1 fruit fly cellular context compared by ENCODE assay signal in genomic region chrX:618583-618982, dm6.
A peak's percentile ranks its signal among the peaks of the same experiment; 100 is the strongest.
TF ChIP-seq lines count a peak whose summit lies in the region.

No protein-coding gene starts in this region.

TF ChIP-seq in whole organism, embryonic, 481 proteins besides CTCF, POLR2A, EP300 and RAD21 (continued from another document and continues in another):
- no peak for TF ChIP-seq CG2199 (GFP tag; IDR thresholded peaks at IDR 0.05; lab: Robert Waterston, UW)
- no peak for TF ChIP-seq pita (GFP tag; optimal IDR thresholded peaks at IDR 0.05; lab: Kevin White, UChicago)
- peak; percentile 87 for TF ChIP-seq Ets65A (GFP tag; lab: Kevin White, UChicago)
- no peak for TF ChIP-seq CG10565 (GFP tag; optimal IDR thresholded peaks at IDR 0.05; lab: Kevin White, UChicago)
- peak; percentile 29 for TF ChIP-seq pnt (GFP tag; optimal IDR thresholded peaks at IDR 0.05; lab: Kevin White, UChicago)
- no peak for TF ChIP-seq Usf (GFP tag; optimal IDR thresholded peaks at IDR 0.05; lab: Kevin White, UChicago)
- no peak for TF ChIP-seq bigmax (GFP tag; optimal IDR thresholded peaks at IDR 0.05; lab: Kevin White, UChicago)
- TF ChIP-seq CG32532 (GFP tag; IDR thresholded peaks at IDR 0.05; lab: Robert Waterston, UW), result no peak
- TF ChIP-seq sug (tag; optimal IDR thresholded peaks at IDR 0.05; lab: Kevin White, UChicago), result no peak
- TF ChIP-seq Asciz (GFP tag; optimal IDR thresholded peaks at IDR 0.05; lab: Kevin White, UChicago), result no peak
- no peak for TF ChIP-seq CG2889 (GFP tag; IDR thresholded peaks at IDR 0.05; lab: Robert Waterston, UW)
- TF ChIP-seq CG11696 (GFP tag; IDR thresholded peaks at IDR 0.05; lab: Robert Waterston, UW), result no peak
- TF ChIP-seq CG2116 (GFP tag; optimal IDR thresholded peaks at IDR 0.05; lab: Kevin White, UChicago), result no peak
- TF ChIP-seq seq (GFP tag; IDR thresholded peaks at IDR 0.05; lab: Robert Waterston, UW), result no peak
- TF ChIP-seq en (GFP tag; optimal IDR thresholded peaks at IDR 0.05; lab: Kevin White, UChicago), result no peak
- TF ChIP-seq CG9727 (GFP tag; optimal IDR thresholded peaks at IDR 0.05; lab: Kevin White, UChicago), result peak; percentile 42
- TF ChIP-seq Atf3 (GFP tag; optimal IDR thresholded peaks at IDR 0.05; lab: Kevin White, UChicago), result no peak
- TF ChIP-seq Deaf1 (tag; optimal IDR thresholded peaks at IDR 0.05; lab: Kevin White, UChicago), result no peak
- TF ChIP-seq CG7963 (GFP tag; IDR thresholded peaks at IDR 0.05; lab: Robert Waterston, UW; ENCODE audit: partially characterized antibody), result no peak
- TF ChIP-seq nmo (GFP tag; optimal IDR thresholded peaks at IDR 0.05; lab: Kevin White, UChicago), result peak; percentile 39
- peak; percentile 18 for TF ChIP-seq ATbp (GFP tag; optimal IDR thresholded peaks at IDR 0.05; lab: Kevin White, UChicago)
- TF ChIP-seq CG14014 (GFP tag; IDR thresholded peaks at IDR 0.05; lab: Robert Waterston, UW), result no peak
- TF ChIP-seq CG3407 (GFP tag; optimal IDR thresholded peaks at IDR 0.05; lab: Kevin White, UChicago), result no peak
- TF ChIP-seq kah (GFP tag; optimal IDR thresholded peaks at IDR 0.05; lab: Kevin White, UChicago), result no peak
- no peak for TF ChIP-seq CG12155 (GFP tag; optimal IDR thresholded peaks at IDR 0.05; lab: Kevin White, UChicago)
- TF ChIP-seq Hmr (GFP tag; optimal IDR thresholded peaks at IDR 0.05; lab: Kevin White, UChicago), result peak; percentile 7
- TF ChIP-seq CG5245 (GFP tag; optimal IDR thresholded peaks at IDR 0.05; lab: Kevin White, UChicago), result peak; percentile 0
- TF ChIP-seq Dfd (GFP tag; optimal IDR thresholded peaks at IDR 0.05; lab: Kevin White, UChicago), result no peak
- TF ChIP-seq bbx (GFP tag; IDR thresholded peaks at IDR 0.05; lab: Robert Waterston, UW; ENCODE audit: partially characterized antibody), result no peak
- no peak for TF ChIP-seq sna (GFP tag; IDR thresholded peaks at IDR 0.05; lab: Robert Waterston, UW; ENCODE audit: partially characterized antibody)
- peak; percentile 42 for TF ChIP-seq CG11504 (tag; optimal IDR thresholded peaks at IDR 0.05; lab: Kevin White, UChicago)
- TF ChIP-seq Fer3 (tag; optimal IDR thresholded peaks at IDR 0.05; lab: Kevin White, UChicago), result no peak
- no peak for TF ChIP-seq ash1 (GFP tag; optimal IDR thresholded peaks at IDR 0.05; lab: Kevin White, UChicago)
- TF ChIP-seq NFAT (GFP tag; IDR thresholded peaks at IDR 0.05; lab: Robert Waterston, UW), result no peak
- TF ChIP-seq Hand (GFP tag; optimal IDR thresholded peaks at IDR 0.05; lab: Kevin White, UChicago), result no peak
- peak; percentile 60 for TF ChIP-seq row (GFP tag; IDR thresholded peaks at IDR 0.05; lab: Robert Waterston, UW)
- no peak for TF ChIP-seq Gug (GFP tag; IDR thresholded peaks at IDR 0.05; lab: Robert Waterston, UW)
- TF ChIP-seq jumu (GFP tag; optimal IDR thresholded peaks at IDR 0.05; lab: Kevin White, UChicago), result no peak
- TF ChIP-seq pb (GFP tag; optimal IDR thresholded peaks at IDR 0.05; lab: Kevin White, UChicago), result peak; percentile 11
- TF ChIP-seq fru (optimal IDR thresholded peaks at IDR 0.05; lab: Kevin White, UChicago), result no peak
- TF ChIP-seq CG3847 (GFP tag; IDR thresholded peaks at IDR 0.05; lab: Robert Waterston, UW), result no peak
- peak; percentile 13 for TF ChIP-seq slp2 (GFP tag; optimal IDR thresholded peaks at IDR 0.05; lab: Kevin White, UChicago)
- peak; percentile 35 for TF ChIP-seq vfl (GFP tag; optimal IDR thresholded peaks at IDR 0.05; lab: Kevin White, UChicago)
- no peak for TF ChIP-seq CG10431 (GFP tag; optimal IDR thresholded peaks at IDR 0.05; lab: Kevin White, UChicago)
- TF ChIP-seq CG18619 (GFP tag; optimal IDR thresholded peaks at IDR 0.05; lab: Kevin White, UChicago), result no peak
- no peak for TF ChIP-seq CG3163 (GFP tag; optimal IDR thresholded peaks at IDR 0.05; lab: Kevin White, UChicago)
- TF ChIP-seq CG4282 (GFP tag; optimal IDR thresholded peaks at IDR 0.05; lab: Kevin White, UChicago), result no peak
- TF ChIP-seq klu (GFP tag; IDR thresholded peaks at IDR 0.05; lab: Robert Waterston, UW), result no peak
- TF ChIP-seq ham (GFP tag; IDR thresholded peaks at IDR 0.05; lab: Robert Waterston, UW), result no peak
- TF ChIP-seq Ptx1 (GFP tag; IDR thresholded peaks at IDR 0.05; lab: Robert Waterston, UW), result peak; percentile 46; the same call in 1 of the 2 replicates
- peak; percentile 22 for TF ChIP-seq CG13775 (GFP tag; optimal IDR thresholded peaks at IDR 0.05; lab: Kevin White, UChicago)
- peak; percentile 16 for TF ChIP-seq CG10979 (tag; optimal IDR thresholded peaks at IDR 0.05; lab: Kevin White, UChicago)
- TF ChIP-seq Lpt (GFP tag; optimal IDR thresholded peaks at IDR 0.05; lab: Kevin White, UChicago), result no peak
- TF ChIP-seq lov (optimal IDR thresholded peaks at IDR 0.05; lab: Kevin White, UChicago), result no peak
- no peak for TF ChIP-seq lov (GFP tag; IDR thresholded peaks at IDR 0.05; lab: Robert Waterston, UW)
- peak; percentile 34 for TF ChIP-seq D19A (tag; optimal IDR thresholded peaks at IDR 0.05; lab: Kevin White, UChicago)
- no peak for TF ChIP-seq abd-A (tag; optimal IDR thresholded peaks at IDR 0.05; lab: Kevin White, UChicago)
- TF ChIP-seq twi (tag; optimal IDR thresholded peaks at IDR 0.05; lab: Kevin White, UChicago), result no peak
- no peak for TF ChIP-seq CG14667 (GFP tag; IDR thresholded peaks at IDR 0.05; lab: Robert Waterston, UW)
- no peak for TF ChIP-seq CG31441 (GFP tag; IDR thresholded peaks at IDR 0.05; lab: Robert Waterston, UW)
- TF ChIP-seq ewg (GFP tag; optimal IDR thresholded peaks at IDR 0.05; lab: Kevin White, UChicago), result no peak
- peak; percentile 7 for TF ChIP-seq CG4424 (GFP tag; optimal IDR thresholded peaks at IDR 0.05; lab: Kevin White, UChicago)
- TF ChIP-seq dati (GFP tag; IDR thresholded peaks at IDR 0.05; lab: Robert Waterston, UW), result no peak
- TF ChIP-seq sr (GFP tag; IDR thresholded peaks at IDR 0.05; lab: Robert Waterston, UW), result no peak
- TF ChIP-seq CG12071 (GFP tag; optimal IDR thresholded peaks at IDR 0.05; lab: Kevin White, UChicago), result no peak
- no peak for TF ChIP-seq bcd (GFP tag; optimal IDR thresholded peaks at IDR 0.05; lab: Kevin White, UChicago)
- peak; percentile 1 for TF ChIP-seq lab (GFP tag; optimal IDR thresholded peaks at IDR 0.05; lab: Kevin White, UChicago)
- peak; percentile 24 for TF ChIP-seq maf-S (GFP tag; optimal IDR thresholded peaks at IDR 0.05; lab: Kevin White, UChicago)
- TF ChIP-seq danr (GFP tag; IDR thresholded peaks at IDR 0.05; lab: Robert Waterston, UW), result no peak
- 0 out of 2 replicates have a peak, but pooled peaks have one; percentile 27 for TF ChIP-seq Atf6 (GFP tag; IDR thresholded peaks at IDR 0.05; lab: Robert Waterston, UW)
- TF ChIP-seq pzg (GFP tag; optimal IDR thresholded peaks at IDR 0.05; lab: Kevin White, UChicago), result no peak
- no peak for TF ChIP-seq CG10209 (GFP tag; optimal IDR thresholded peaks at IDR 0.05; lab: Kevin White, UChicago)
- TF ChIP-seq CG6654 (GFP tag; optimal IDR thresholded peaks at IDR 0.05; lab: Kevin White, UChicago), result no peak
- TF ChIP-seq dan (GFP tag; IDR thresholded peaks at IDR 0.05; lab: Robert Waterston, UW), result no peak
- TF ChIP-seq hkb (optimal IDR thresholded peaks at IDR 0.05; lab: Kevin White, UChicago), result no peak
- TF ChIP-seq hkb (GFP tag; IDR thresholded peaks at IDR 0.05; lab: Robert Waterston, UW), result 0 out of 2 replicates have a peak, but pooled peaks have one; percentile 28
- peak; percentile 3 for TF ChIP-seq Fer1 (GFP tag; optimal IDR thresholded peaks at IDR 0.05; lab: Kevin White, UChicago)
- no peak for TF ChIP-seq CG34376 (GFP tag; optimal IDR thresholded peaks at IDR 0.05; lab: Kevin White, UChicago)
- TF ChIP-seq Xrp1 (GFP tag; IDR thresholded peaks at IDR 0.05; lab: Robert Waterston, UW), result no peak
- no peak for TF ChIP-seq Fer2 (tag; optimal IDR thresholded peaks at IDR 0.05; lab: Kevin White, UChicago)
- TF ChIP-seq CG18476 (GFP tag; optimal IDR thresholded peaks at IDR 0.05; lab: Kevin White, UChicago), result no peak
- peak; percentile 7 for TF ChIP-seq CG17829 (tag; optimal IDR thresholded peaks at IDR 0.05; lab: Kevin White, UChicago)
- TF ChIP-seq fd102C (GFP tag; optimal IDR thresholded peaks at IDR 0.05; lab: Kevin White, UChicago), result no peak
- TF ChIP-seq CG12391 (tag; optimal IDR thresholded peaks at IDR 0.05; lab: Kevin White, UChicago), result no peak
- no peak for TF ChIP-seq Opbp (GFP tag; IDR thresholded peaks at IDR 0.05; lab: Robert Waterston, UW; ENCODE audit: partially characterized antibody)
- no peak for TF ChIP-seq CG17802 (tag; optimal IDR thresholded peaks at IDR 0.05; lab: Kevin White, UChicago)
- no peak for TF ChIP-seq Tbp (GFP tag; optimal IDR thresholded peaks at IDR 0.05; lab: Kevin White, UChicago)
- TF ChIP-seq Hr78 (GFP tag; optimal IDR thresholded peaks at IDR 0.05; lab: Kevin White, UChicago), result no peak
- TF ChIP-seq yki (optimal IDR thresholded peaks at IDR 0.05; lab: Kevin White, UChicago), result no peak
- TF ChIP-seq CG12659 (GFP tag; optimal IDR thresholded peaks at IDR 0.05; lab: Kevin White, UChicago), result peak; percentile 3
- peak; percentile 40 for TF ChIP-seq Mes4 (GFP tag; optimal IDR thresholded peaks at IDR 0.05; lab: Kevin White, UChicago)
- no peak for TF ChIP-seq Ravus (GFP tag; IDR thresholded peaks at IDR 0.05; lab: Robert Waterston, UW)
- no peak for TF ChIP-seq insv (GFP tag; optimal IDR thresholded peaks at IDR 0.05; lab: Kevin White, UChicago)
- no peak for TF ChIP-seq tup (GFP tag; optimal IDR thresholded peaks at IDR 0.05; lab: Kevin White, UChicago)
- peak; percentile 51 for TF ChIP-seq ind (GFP tag; optimal IDR thresholded peaks at IDR 0.05; lab: Kevin White, UChicago)
- TF ChIP-seq Bgb (GFP tag; IDR thresholded peaks at IDR 0.05; lab: Robert Waterston, UW; ENCODE audit: partially characterized antibody), result no peak
- TF ChIP-seq CG33557 (GFP tag; optimal IDR thresholded peaks at IDR 0.05; lab: Kevin White, UChicago), result no peak
- peak; percentile 18 for TF ChIP-seq Side (GFP tag; optimal IDR thresholded peaks at IDR 0.05; lab: Kevin White, UChicago)
- no peak for TF ChIP-seq zf30C (GFP tag; optimal IDR thresholded peaks at IDR 0.05; lab: Kevin White, UChicago)
- TF ChIP-seq CG7839 (tag; optimal IDR thresholded peaks at IDR 0.05; lab: Kevin White, UChicago), result peak; percentile 26
- TF ChIP-seq Dbx (GFP tag; IDR thresholded peaks at IDR 0.05; lab: Robert Waterston, UW), result 0 out of 3 replicates have a peak, but pooled peaks have one; percentile 30
- TF ChIP-seq H2.0 (GFP tag; IDR thresholded peaks at IDR 0.05; lab: Robert Waterston, UW), result peak; percentile 18; the same call in 1 of the 2 replicates
- no peak for TF ChIP-seq CG7987 (GFP tag; optimal IDR thresholded peaks at IDR 0.05; lab: Kevin White, UChicago)
- no peak for TF ChIP-seq CG10654 (GFP tag; optimal IDR thresholded peaks at IDR 0.05; lab: Kevin White, UChicago)
- TF ChIP-seq HHEX (GFP tag; optimal IDR thresholded peaks at IDR 0.05; lab: Kevin White, UChicago), result peak; percentile 47
- no peak for TF ChIP-seq Trl (optimal IDR thresholded peaks at IDR 0.05; lab: Kevin White, UChicago)
- no peak for TF ChIP-seq Trl (GFP tag; optimal IDR thresholded peaks at IDR 0.05; lab: Kevin White, UChicago)
- TF ChIP-seq CG3281 (GFP tag; optimal IDR thresholded peaks at IDR 0.05; lab: Kevin White, UChicago), result no peak
- peak; percentile 63 for TF ChIP-seq lmd (GFP tag; IDR thresholded peaks at IDR 0.05; lab: Robert Waterston, UW)
- no peak for TF ChIP-seq Stat92E (GFP tag; optimal IDR thresholded peaks at IDR 0.05; lab: Kevin White, UChicago)
- TF ChIP-seq Rfx (GFP tag; IDR thresholded peaks at IDR 0.05; lab: Robert Waterston, UW), result peak; percentile 24; the same call in 1 of the 2 replicates
- TF ChIP-seq CG7928 (GFP tag; optimal IDR thresholded peaks at IDR 0.05; lab: Kevin White, UChicago), result no peak
- no peak for TF ChIP-seq dimm (GFP tag; IDR thresholded peaks at IDR 0.05; lab: Robert Waterston, UW)
- TF ChIP-seq usp (GFP tag; optimal IDR thresholded peaks at IDR 0.05; lab: Kevin White, UChicago), result no peak
- no peak for TF ChIP-seq CG18764 (GFP tag; optimal IDR thresholded peaks at IDR 0.05; lab: Kevin White, UChicago)
- TF ChIP-seq onecut (GFP tag; IDR thresholded peaks at IDR 0.05; lab: Robert Waterston, UW), result no peak
- no peak for TF ChIP-seq HLH54F (GFP tag; optimal IDR thresholded peaks at IDR 0.05; lab: Kevin White, UChicago)
- TF ChIP-seq dm (GFP tag; optimal IDR thresholded peaks at IDR 0.05; lab: Kevin White, UChicago), result no peak
- no peak for TF ChIP-seq run (tag; optimal IDR thresholded peaks at IDR 0.05; lab: Kevin White, UChicago)
- peak; percentile 15 for TF ChIP-seq CG7556 (GFP tag; optimal IDR thresholded peaks at IDR 0.05; lab: Kevin White, UChicago)
- no peak for TF ChIP-seq CG13123 (GFP tag; optimal IDR thresholded peaks at IDR 0.05; lab: Kevin White, UChicago)
- peak; percentile 28; the same call in 1 of the 3 replicates for TF ChIP-seq tgo (GFP tag; IDR thresholded peaks at IDR 0.05; lab: Robert Waterston, UW)
- no peak for TF ChIP-seq CG6854 (GFP tag; optimal IDR thresholded peaks at IDR 0.05; lab: Kevin White, UChicago)
- TF ChIP-seq CrebB (tag; optimal IDR thresholded peaks at IDR 0.05; lab: Kevin White, UChicago), result no peak
- peak; percentile 5 for TF ChIP-seq CG9437 (GFP tag; optimal IDR thresholded peaks at IDR 0.05; lab: Kevin White, UChicago)
- no peak for TF ChIP-seq CG1024 (GFP tag; IDR thresholded peaks at IDR 0.05; lab: Robert Waterston, UW)
- no peak for TF ChIP-seq wor (GFP tag; IDR thresholded peaks at IDR 0.05; lab: Robert Waterston, UW)
- no peak for TF ChIP-seq Myb (GFP tag; optimal IDR thresholded peaks at IDR 0.05; lab: Kevin White, UChicago)
- TF ChIP-seq zfh2 (GFP tag; optimal IDR thresholded peaks at IDR 0.05; lab: Kevin White, UChicago), result peak; percentile 57
- no peak for TF ChIP-seq da (GFP tag; optimal IDR thresholded peaks at IDR 0.05; lab: Kevin White, UChicago)
- no peak for TF ChIP-seq fu2 (GFP tag; optimal IDR thresholded peaks at IDR 0.05; lab: Kevin White, UChicago)
- TF ChIP-seq phol (tag; optimal IDR thresholded peaks at IDR 0.05; lab: Kevin White, UChicago), result peak; percentile 34
- TF ChIP-seq Taf1 (GFP tag; IDR thresholded peaks at IDR 0.05; lab: Robert Waterston, UW), result no peak
- no peak for TF ChIP-seq knrl (GFP tag; IDR thresholded peaks at IDR 0.05; lab: Robert Waterston, UW; ENCODE audit: partially characterized antibody)
- TF ChIP-seq CG1233 (GFP tag; optimal IDR thresholded peaks at IDR 0.05; lab: Kevin White, UChicago), result no peak
- TF ChIP-seq CG18599 (GFP tag; optimal IDR thresholded peaks at IDR 0.05; lab: Kevin White, UChicago), result no peak
- no peak for TF ChIP-seq CG4854 (GFP tag; optimal IDR thresholded peaks at IDR 0.05; lab: Kevin White, UChicago)
- no peak for TF ChIP-seq BtbVII (GFP tag; optimal IDR thresholded peaks at IDR 0.05; lab: Kevin White, UChicago)
- no peak for TF ChIP-seq Gsc (GFP tag; IDR thresholded peaks at IDR 0.05; lab: Robert Waterston, UW)
